Fruit fly (Drosophila melanogaster): ENCODE measurements around the gene CG2061.

CG2061 gene

dm6 chrX:11081834-11082233 lies 10.5 kb upstream of the CG2061 start:
- no peak for TF ChIP-seq CG9948 (tag; optimal IDR thresholded peaks at IDR 0.05)
- no peak for TF ChIP-seq Pif1B (GFP tag; optimal IDR thresholded peaks at IDR 0.05)
- TF ChIP-seq CG4496 (GFP tag; IDR thresholded peaks at IDR 0.05) = no peak
- no peak for TF ChIP-seq D1 (tag; optimal IDR thresholded peaks at IDR 0.05)
- no peak for TF ChIP-seq CG8301 (tag; optimal IDR thresholded peaks at IDR 0.05)
- TF ChIP-seq EcR (GFP tag; optimal IDR thresholded peaks at IDR 0.05) = no peak
- no peak for TF ChIP-seq CG13204 (GFP tag; optimal IDR thresholded peaks at IDR 0.05)
- no peak for TF ChIP-seq CG15710 (tag; optimal IDR thresholded peaks at IDR 0.05)
- TF ChIP-seq CG34367 (tag; optimal IDR thresholded peaks at IDR 0.05) = no peak
- no peak for TF ChIP-seq Ets98B (GFP tag; IDR thresholded peaks at IDR 0.05)
- TF ChIP-seq CG12605 (GFP tag; IDR thresholded peaks at IDR 0.05) = no peak
- no peak for TF ChIP-seq CG32121 (GFP tag; IDR thresholded peaks at IDR 0.05)
- no peak for TF ChIP-seq CG8159 (tag; optimal IDR thresholded peaks at IDR 0.05)

- TF ChIP-seq Snoo (tag; optimal IDR thresholded peaks at IDR 0.05) (no peak), CG17806 (tag; optimal IDR thresholded peaks at IDR 0.05) (no peak), D1 (tag; optimal IDR thresholded peaks at IDR 0.05) (no peak), rn (GFP tag; IDR thresholded peaks at IDR 0.05) (no peak), CG14655 (GFP tag; optimal IDR thresholded peaks at IDR 0.05) (no peak), CG15710 (tag; optimal IDR thresholded peaks at IDR 0.05) (no peak), Ets98B (GFP tag; IDR thresholded peaks at IDR 0.05) (no peak)
Measured at dm6 chrX:11083007-11083406, 9.3 kb upstream of the CG2061 start.

- TF ChIP-seq Snoo (tag; optimal IDR thresholded peaks at IDR 0.05) = no peak
- no peak for TF ChIP-seq Pif1A (GFP tag; optimal IDR thresholded peaks at IDR 0.05)
- TF ChIP-seq CG13204 (GFP tag; optimal IDR thresholded peaks at IDR 0.05) = no peak
- no peak for TF ChIP-seq CG34367 (tag; optimal IDR thresholded peaks at IDR 0.05)
- TF ChIP-seq CG9948 (tag; optimal IDR thresholded peaks at IDR 0.05) = no peak
- no peak for TF ChIP-seq fd96Ca (GFP tag; IDR thresholded peaks at IDR 0.05)
- TF ChIP-seq EcR (GFP tag; optimal IDR thresholded peaks at IDR 0.05) = no peak
- TF ChIP-seq CG12605 (GFP tag; IDR thresholded peaks at IDR 0.05) = no peak
- no peak for TF ChIP-seq gl (tag; optimal IDR thresholded peaks at IDR 0.05)
Measured at dm6 chrX:11086250-11086649, 6.0 kb upstream of the CG2061 start, which contains the start of gene sev. sev (minus strand) TSS chrX:11086299.

- peak; percentile 55; the same call in 1 of the 3 replicates for TF ChIP-seq CG4496 (GFP tag; IDR thresholded peaks at IDR 0.05)
- TF ChIP-seq fd96Ca (GFP tag; IDR thresholded peaks at IDR 0.05) = no peak
- TF ChIP-seq CG10348 (GFP tag; IDR thresholded peaks at IDR 0.05) = no peak
Measured at dm6 chrX:11087384-11087783, 4.9 kb upstream of the CG2061 start.

- TF ChIP-seq CG15710 (tag; optimal IDR thresholded peaks at IDR 0.05) (no peak), CG8159 (tag; optimal IDR thresholded peaks at IDR 0.05) (peak; percentile 26), CG10348 (GFP tag; IDR thresholded peaks at IDR 0.05) (no peak), fd96Ca (GFP tag; IDR thresholded peaks at IDR 0.05) (no peak), CG13204 (GFP tag; optimal IDR thresholded peaks at IDR 0.05) (no peak), CG12605 (GFP tag; IDR thresholded peaks at IDR 0.05) (no peak), CG32121 (GFP tag; IDR thresholded peaks at IDR 0.05) (no peak), gl (tag; optimal IDR thresholded peaks at IDR 0.05) (no peak), CG4496 (GFP tag; IDR thresholded peaks at IDR 0.05) (no peak), CG34367 (tag; optimal IDR thresholded peaks at IDR 0.05) (no peak), rn (GFP tag; IDR thresholded peaks at IDR 0.05) (no peak), Snoo (tag; optimal IDR thresholded peaks at IDR 0.05) (no peak), CG8301 (tag; optimal IDR thresholded peaks at IDR 0.05) (peak; percentile 17), CG9948 (tag; optimal IDR thresholded peaks at IDR 0.05) (no peak), EcR (GFP tag; optimal IDR thresholded peaks at IDR 0.05) (no peak), CG14655 (GFP tag; optimal IDR thresholded peaks at IDR 0.05) (no peak)
Measured at dm6 chrX:11088778-11089340, 3.4 kb upstream of the CG2061 start, which contains the start of gene Vago. Vago (plus strand) TSS chrX:11089290.

- TF ChIP-seq CG4496 (GFP tag; IDR thresholded peaks at IDR 0.05) = no peak
- TF ChIP-seq CG14655 (GFP tag; optimal IDR thresholded peaks at IDR 0.05) = no peak
- no peak for TF ChIP-seq CG10348 (GFP tag; IDR thresholded peaks at IDR 0.05)
- no peak for TF ChIP-seq fd96Ca (GFP tag; IDR thresholded peaks at IDR 0.05)
- no peak for TF ChIP-seq CG8301 (tag; optimal IDR thresholded peaks at IDR 0.05)
- TF ChIP-seq CG34367 (tag; optimal IDR thresholded peaks at IDR 0.05) = no peak
- TF ChIP-seq CG12605 (GFP tag; IDR thresholded peaks at IDR 0.05) = no peak
- TF ChIP-seq EcR (GFP tag; optimal IDR thresholded peaks at IDR 0.05) = no peak
- no peak for TF ChIP-seq CG17806 (tag; optimal IDR thresholded peaks at IDR 0.05)
- no peak for TF ChIP-seq rn (GFP tag; IDR thresholded peaks at IDR 0.05)
- no peak for TF ChIP-seq CG13204 (GFP tag; optimal IDR thresholded peaks at IDR 0.05)
- TF ChIP-seq gl (tag; optimal IDR thresholded peaks at IDR 0.05) = no peak
- TF ChIP-seq CG9948 (tag; optimal IDR thresholded peaks at IDR 0.05) = no peak
- TF ChIP-seq Pif1A (GFP tag; optimal IDR thresholded peaks at IDR 0.05) = no peak
Measured at dm6 chrX:11090161-11090560, 2.1 kb upstream of the CG2061 start, which contains the start of gene CG2076. CG2076 (plus strand) TSS chrX:11090210.

- TF ChIP-seq Ets98B (GFP tag; IDR thresholded peaks at IDR 0.05) (no peak), Pif1A (GFP tag; optimal IDR thresholded peaks at IDR 0.05) (no peak), gl (tag; optimal IDR thresholded peaks at IDR 0.05) (no peak), Snoo (tag; optimal IDR thresholded peaks at IDR 0.05) (no peak), EcR (GFP tag; optimal IDR thresholded peaks at IDR 0.05) (no peak), CG17806 (tag; optimal IDR thresholded peaks at IDR 0.05) (no peak), CG14655 (GFP tag; optimal IDR thresholded peaks at IDR 0.05) (no peak), CG8159 (tag; optimal IDR thresholded peaks at IDR 0.05) (no peak), CG8301 (tag; optimal IDR thresholded peaks at IDR 0.05) (no peak), CG10348 (GFP tag; IDR thresholded peaks at IDR 0.05) (no peak), D1 (tag; optimal IDR thresholded peaks at IDR 0.05) (no peak), CG9948 (tag; optimal IDR thresholded peaks at IDR 0.05) (no peak), CG34367 (tag; optimal IDR thresholded peaks at IDR 0.05) (no peak), CG32121 (GFP tag; IDR thresholded peaks at IDR 0.05) (no peak)
Measured at dm6 chrX:11095276-11095675, 3.0 kb downstream of the CG2061 start.
